Worm (Caenorhabditis elegans) whole organism, early embryonic: ENCODE data around the gene F32A5.8.

Experiments
- B0310.2 ChIP-seq: sonication (generic microtip); optimal IDR thresholded peaks from 2 replicates; lab custom pipeline; 2016; ENCODE audit warnings: mild to moderate bottlenecking, missing genetic modification characterization, missing compliant biosample characterization
- F13C5.2 ChIP-seq: sonication (generic microtip); optimal IDR thresholded peaks from 2 replicates; lab custom pipeline; 2017; ENCODE audit warnings: mild to moderate bottlenecking, missing genetic modification characterization, inconsistent platforms, missing compliant biosample characterization
- aly-1 ChIP-seq: sonication (generic microtip); optimal IDR thresholded peaks from 2 replicates; lab custom pipeline; 2016; ENCODE audit warnings: missing genetic modification characterization, missing compliant biosample characterization
- ama-1 ChIP-seq: fragments of 150-350 bp; optimal IDR thresholded peaks from 2 replicates; lab custom pipeline; 2014
- ceh-13 ChIP-seq: fragments of 200-800 bp; sonication (Bioruptor generic); optimal IDR thresholded peaks from 2 replicates; lab custom pipeline; 2018; ENCODE audit warnings: mild to moderate bottlenecking, missing genetic modification characterization, missing compliant biosample characterization
- ceh-36 ChIP-seq: sonication (generic microtip); optimal IDR thresholded peaks from 2 replicates; lab custom pipeline; 2016; ENCODE audit warnings: missing genetic modification characterization, inconsistent platforms, missing compliant biosample characterization
- ets-7 ChIP-seq: sonication (generic microtip); optimal IDR thresholded peaks from 2 replicates; lab custom pipeline; 2016; ENCODE audit warnings: missing genotype, missing genetic modification characterization, missing compliant biosample characterization
- flt-1 ChIP-seq: fragments of 200-800 bp; sonication (Bioruptor generic); IDR thresholded peaks from 2 replicates; pipeline ENCODE4 v1.3.6; 2022; ENCODE audit warnings: missing genetic modification characterization, missing compliant biosample characterization
- hmbx-1 ChIP-seq: sonication (generic microtip); optimal IDR thresholded peaks from 2 replicates; lab custom pipeline; 2016; ENCODE audit warnings: mild to moderate bottlenecking, missing genetic modification characterization, missing compliant biosample characterization
- hmg-4 ChIP-seq: fragments of 200-800 bp; sonication (Bioruptor generic); optimal IDR thresholded peaks from 2 replicates; lab custom pipeline; 2018; ENCODE audit warnings: mild to moderate bottlenecking, missing genetic modification characterization, missing compliant biosample characterization
- hnd-1 ChIP-seq: sonication (generic microtip); optimal IDR thresholded peaks from 2 replicates; lab custom pipeline; 2016; ENCODE audit warnings: missing genetic modification characterization, missing compliant biosample characterization
- pes-1 ChIP-seq: fragments of 200-800 bp; sonication (Bioruptor generic); IDR thresholded peaks from 2 replicates; pipeline ENCODE4 v1.3.6; 2022; ENCODE audit warnings: missing genetic modification reagents, missing genetic modification characterization, missing compliant biosample characterization
- scrt-1 ChIP-seq: fragments of 200-800 bp; sonication (Bioruptor generic); IDR thresholded peaks from 2 replicates; pipeline ENCODE4 v1.3.6; 2022; ENCODE audit warnings: missing genetic modification characterization, missing compliant biosample characterization
- sea-1 ChIP-seq: fragments of 200-800 bp; sonication (Bioruptor generic); conservative IDR thresholded peaks from 2 replicates; pipeline ENCODE4 v1.3.6; 2022; ENCODE audit warnings: missing genetic modification characterization, missing compliant biosample characterization
- tbx-11 ChIP-seq: fragments of 200-800 bp; sonication (Bioruptor generic); IDR thresholded peaks from 2 replicates; pipeline ENCODE4 v1.3.6; 2022; ENCODE audit warnings: missing genetic modification characterization, missing compliant biosample characterization
- tbx-37 ChIP-seq: fragments of 200-800 bp; sonication (Bioruptor generic); conservative IDR thresholded peaks from 2 replicates; pipeline ENCODE4 v1.3.6; 2022; ENCODE audit warnings: missing genetic modification reagents, missing genetic modification characterization, missing compliant biosample characterization
- tra-4 ChIP-seq: sonication (generic microtip); optimal IDR thresholded peaks from 2 replicates; lab custom pipeline; 2017; ENCODE audit warnings: missing genetic modification characterization, missing compliant biosample characterization

The F32A5.8 gene

ce11 chrII:7283063-7283462 lies 27.2 kb downstream of the F32A5.8 start:
- no peak for TF ChIP-seq hnd-1 (tag; lab: Kevin White, UChicago)
- no peak for TF ChIP-seq tbx-11 (GFP tag; lab: Robert Waterston, UW)
- TF ChIP-seq scrt-1 (GFP tag; lab: Robert Waterston, UW), result no peak
- TF ChIP-seq ama-1 (lab: Kevin White, UChicago), result no peak

DNA sequence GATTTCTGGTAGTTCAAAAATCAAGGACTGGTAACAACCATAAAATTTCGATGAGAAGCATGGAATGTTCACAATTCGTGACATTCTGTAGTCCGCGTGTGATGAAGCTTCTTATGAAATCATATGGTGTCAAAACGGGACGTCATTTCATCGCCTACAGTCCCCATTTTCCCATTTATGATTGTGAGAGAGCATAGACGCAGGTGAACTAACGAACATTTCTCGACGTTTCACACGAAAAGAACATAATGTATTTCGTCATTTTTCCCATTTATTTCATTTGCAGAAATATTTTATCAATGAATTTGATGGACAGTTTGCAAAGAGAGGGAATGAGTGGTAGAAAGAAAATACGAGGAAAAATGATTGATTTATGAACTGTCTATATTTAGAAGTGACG lies 31.2 kb downstream of the F32A5.8 start:
- no peak for TF ChIP-seq tra-4
- no peak for TF ChIP-seq tbx-37
- TF ChIP-seq aly-1 (tag; lab: Kevin White, UChicago), result no peak
- TF ChIP-seq sea-1 (GFP tag; lab: Robert Waterston, UW), result no peak
- TF ChIP-seq scrt-1 (GFP tag; lab: Robert Waterston, UW), result no peak
- TF ChIP-seq flt-1 (GFP tag; lab: Robert Waterston, UW), result no peak
- no peak for TF ChIP-seq pes-1 (GFP tag; lab: Robert Waterston, UW)

- TF ChIP-seq tbx-11 (GFP tag; lab: Robert Waterston, UW) (no peak), sea-1 (GFP tag; lab: Robert Waterston, UW) (no peak), pes-1 (GFP tag; lab: Robert Waterston, UW) (no peak), aly-1 (tag; lab: Kevin White, UChicago) (no peak), F13C5.2 (tag; lab: Kevin White, UChicago) (no peak), B0310.2 (no peak), hmg-4 (no peak), tbx-37 (no peak), hmbx-1 (tag; lab: Kevin White, UChicago) (no peak), ama-1 (lab: Kevin White, UChicago) (no peak), ets-7 (no peak), flt-1 (GFP tag; lab: Robert Waterston, UW) (no peak), tra-4 (no peak), hnd-1 (tag; lab: Kevin White, UChicago) (no peak), ceh-13 (GFP tag; lab: Kevin White, UChicago) (no peak), ceh-36 (no peak), scrt-1 (GFP tag; lab: Robert Waterston, UW) (no peak)
These were observed 31.8 kb downstream of the F32A5.8 start for ce11 chrII:7287709-7288108.

DNA sequence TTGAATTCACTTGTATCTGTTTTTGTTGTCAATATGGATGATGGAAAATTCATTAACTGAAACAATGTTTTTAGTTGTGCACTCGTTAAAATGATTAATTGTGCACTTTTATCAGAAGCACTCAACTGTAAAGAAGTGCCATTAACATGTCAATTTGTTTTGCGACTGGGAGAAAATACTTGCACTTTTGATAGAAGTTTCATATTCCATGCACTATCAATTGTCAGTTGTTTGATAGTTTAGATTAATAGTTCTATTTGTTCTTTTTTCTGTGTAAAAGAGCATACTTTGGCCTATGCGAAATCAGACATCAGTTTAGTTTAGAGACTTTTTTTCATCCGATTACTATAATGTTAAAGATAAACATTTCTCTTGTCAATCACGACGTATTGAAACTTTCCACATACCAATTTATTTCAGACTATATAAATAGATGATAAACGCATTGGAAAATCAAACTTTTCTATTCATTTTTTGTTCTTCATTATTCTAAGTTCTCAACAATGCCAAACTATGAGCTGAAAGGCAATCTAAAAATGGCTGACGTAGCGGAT lies 34.1 kb downstream of the F32A5.8 start, which contains the start of gene C30G12.2:
TSS of gene C30G12.2 (plus strand) at position 504 of the 554 bp plus-strand sequence.
- no peak for TF ChIP-seq sea-1 (GFP tag; lab: Robert Waterston, UW)
- no peak for TF ChIP-seq tbx-37
- no peak for TF ChIP-seq aly-1 (tag; lab: Kevin White, UChicago)
- TF ChIP-seq B0310.2, result no peak
- TF ChIP-seq F13C5.2 (tag; lab: Kevin White, UChicago), result no peak
- no peak for TF ChIP-seq hmbx-1 (tag; lab: Kevin White, UChicago)
- TF ChIP-seq scrt-1 (GFP tag; lab: Robert Waterston, UW), result no peak
- TF ChIP-seq hnd-1 (tag; lab: Kevin White, UChicago), result no peak
- no peak for TF ChIP-seq tbx-11 (GFP tag; lab: Robert Waterston, UW)

ce11 chrII:7295917-7296316 lies 40.0 kb downstream of the F32A5.8 start, which contains the start of gene C30G12.6:
C30G12.6 (minus strand) TSS chrII:7296017.
- TF ChIP-seq flt-1 (GFP tag; lab: Robert Waterston, UW) (no peak), ama-1 (lab: Kevin White, UChicago) (no peak), B0310.2 (no peak), hnd-1 (tag; lab: Kevin White, UChicago) (no peak), ceh-36 (no peak)

ce11 chrII:7298197-7298682 lies 42.3 kb downstream of the F32A5.8 start, which contains the start of gene puf-8:
puf-8 (minus strand) TSS chrII:7298247.
- TF ChIP-seq hmg-4 (no peak), scrt-1 (GFP tag; lab: Robert Waterston, UW) (no peak), tbx-11 (GFP tag; lab: Robert Waterston, UW) (no peak), B0310.2 (no peak)

ce11 chrII:7299042-7299441 lies 43.1 kb downstream of the F32A5.8 start, which contains the start of gene C30G12.1:
C30G12.1 (plus strand) TSS chrII:7299342.
- TF ChIP-seq ama-1 (lab: Kevin White, UChicago) (no peak), scrt-1 (GFP tag; lab: Robert Waterston, UW) (no peak), F13C5.2 (tag; lab: Kevin White, UChicago) (no peak), tra-4 (no peak), tbx-37 (no peak), hnd-1 (tag; lab: Kevin White, UChicago) (no peak), ets-7 (no peak), flt-1 (GFP tag; lab: Robert Waterston, UW) (no peak), hmg-4 (no peak), ceh-36 (no peak), B0310.2 (no peak), sea-1 (GFP tag; lab: Robert Waterston, UW) (no peak), ceh-13 (GFP tag; lab: Kevin White, UChicago) (no peak), aly-1 (tag; lab: Kevin White, UChicago) (no peak)

DNA sequence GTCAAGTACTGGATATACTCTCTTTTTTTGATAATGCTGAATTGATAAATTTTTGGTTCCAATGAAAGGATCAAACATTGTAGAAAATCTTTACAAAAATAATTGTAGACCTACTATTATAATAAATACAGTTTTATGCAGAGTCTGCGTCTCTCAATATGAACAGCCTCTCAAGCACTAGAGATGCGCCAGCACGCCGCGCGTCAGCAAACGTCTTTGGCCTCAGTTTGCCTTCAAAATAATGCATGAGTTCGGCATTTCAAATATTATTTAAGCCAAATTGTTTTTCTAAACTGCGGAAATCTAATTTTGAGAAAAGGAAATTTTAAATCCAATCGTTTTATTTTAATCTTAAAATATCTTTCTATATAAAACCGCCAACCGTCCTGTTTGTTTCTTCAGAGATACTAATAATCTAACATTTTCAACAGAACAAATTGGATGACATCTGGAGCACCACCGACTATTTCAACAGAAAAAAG lies 45.8 kb downstream of the F32A5.8 start, which contains the start of gene cul-4:
TSS of gene cul-4 (plus strand) at position 432 of the 482 bp plus-strand sequence.
- TF ChIP-seq hmg-4 (no peak), sea-1 (GFP tag; lab: Robert Waterston, UW) (no peak), ama-1 (lab: Kevin White, UChicago) (no peak), ceh-13 (GFP tag; lab: Kevin White, UChicago) (no peak), hmbx-1 (tag; lab: Kevin White, UChicago) (no peak), ets-7 (no peak), hnd-1 (tag; lab: Kevin White, UChicago) (no peak), tra-4 (no peak), flt-1 (GFP tag; lab: Robert Waterston, UW) (no peak), aly-1 (tag; lab: Kevin White, UChicago) (no peak), tbx-11 (GFP tag; lab: Robert Waterston, UW) (no peak), tbx-37 (no peak), scrt-1 (GFP tag; lab: Robert Waterston, UW) (no peak), F13C5.2 (tag; lab: Kevin White, UChicago) (no peak), ceh-36 (no peak), pes-1 (GFP tag; lab: Robert Waterston, UW) (no peak), B0310.2 (no peak)
